Fruit fly (Drosophila melanogaster) whole organism, pupa: ENCODE data around the gene CG3625.

Experiments
- CG13204 ChIP-seq: fragments of 200-800 bp; sonication (Bioruptor generic); optimal IDR thresholded peaks from 2 replicates; lab custom pipeline; 2018; ENCODE audit warnings: missing biosample characterization, mild to moderate bottlenecking, missing genetic modification characterization, moderate library complexity
- CG14655 ChIP-seq: fragments of 200-800 bp; sonication (Bioruptor generic); optimal IDR thresholded peaks from 3 replicates; lab custom pipeline; 2017; ENCODE audit warnings: mild to moderate bottlenecking, missing biosample characterization, missing genetic modification reagents, missing genetic modification characterization
- CG32121 ChIP-seq: fragments of 200-800 bp; sonication (Bioruptor generic); IDR thresholded peaks from 2 replicates; pipeline ENCODE4 v1.3.6; 2022; ENCODE audit warnings: missing biosample characterization, missing genetic modification characterization
- EcR ChIP-seq: fragments of 200-800 bp; sonication (Bioruptor generic); optimal IDR thresholded peaks from 3 replicates; lab custom pipeline; 2019; ENCODE audit warnings: missing biosample characterization, missing genetic modification characterization, mild to moderate bottlenecking, moderate library complexity, missing genetic modification reagents
- fd96Ca ChIP-seq: fragments of 200-800 bp; sonication (Bioruptor generic); IDR thresholded peaks from 3 replicates; pipeline ENCODE4 v1.3.6; 2022; ENCODE audit warnings: missing biosample characterization, missing genetic modification characterization

DNA sequence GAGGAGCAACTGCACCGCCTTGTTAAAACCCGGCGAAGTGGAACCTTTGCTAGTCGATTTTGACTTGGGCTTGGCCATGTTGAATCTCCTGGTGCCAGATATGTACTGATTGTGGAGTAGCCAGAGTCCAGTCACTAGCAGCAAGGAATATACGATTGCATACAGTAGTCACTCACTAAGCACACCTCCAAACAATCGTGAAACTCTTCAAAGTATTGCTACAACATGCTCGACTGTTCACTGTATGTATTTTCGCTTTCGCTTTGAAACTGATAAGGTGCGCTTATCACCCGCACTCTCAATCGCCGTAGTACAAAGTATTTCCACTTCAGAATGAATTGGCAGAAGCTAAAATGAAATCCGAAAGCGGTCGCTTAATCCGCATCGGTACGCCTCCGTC is 5.2 kb downstream of the CG3625 start:
- peak; percentile 59 for TF ChIP-seq CG13204
- no peak for TF ChIP-seq CG14655
- TF ChIP-seq EcR, result peak; percentile 20
- peak; percentile 60; the same call in 2 of the 3 replicates for TF ChIP-seq fd96Ca (GFP tag; lab: Robert Waterston, UW)
- TF ChIP-seq CG32121 (GFP tag; lab: Robert Waterston, UW), result peak; percentile 49
